Worm (Caenorhabditis elegans) whole organism, L4 larva: ENCODE data around the gene iglr-1.

ENCODE experiments used
- dmd-8 ChIP-seq: fragments of 200-800 bp; sonication (Bioruptor generic); IDR thresholded peaks from 2 replicates; pipeline ENCODE4 v1.3.6; 2022; ENCODE audit warnings: missing genetic modification characterization, missing compliant biosample characterization
- lin-38 ChIP-seq: fragments of 200-800 bp; sonication (Bioruptor generic); IDR thresholded peaks from 2 replicates; pipeline ENCODE4 v1.3.6; 2022; ENCODE audit warnings: missing genetic modification reagents, missing genetic modification characterization, missing compliant biosample characterization
- php-3 ChIP-seq: fragments of 200-800 bp; sonication (Bioruptor generic); IDR thresholded peaks from 2 replicates; pipeline ENCODE4 v1.3.6; 2022; ENCODE audit warnings: missing genetic modification reagents, missing genetic modification characterization, missing compliant biosample characterization
- unc-62 ChIP-seq, 3 experiments: fragments of 150-350 bp in 1 of 3; sonication (generic microtip); optimal IDR thresholded peaks in 2 of 3; peaks in 1 of 3; 1 replicate in 1 of 3; 2 replicates in 2 of 3; lab custom pipeline; 2014 to 2017; ENCODE audit warnings: missing biosample characterization in 3 of 3, missing genetic modification characterization in 3 of 3, missing genetic modification reagents in 3 of 3, missing genotype in 1 of 3

ce11 chrX:14938188-14938587, 53.0 kb downstream of the iglr-1 start:
- peak in 1 of 2 experiments; percentile 34 for TF ChIP-seq unc-62 (GFP tag; optimal IDR thresholded peaks at IDR 0.05 in 1 of 2; lab: Kevin White, UChicago)
- no peak for TF ChIP-seq unc-62 (tag; optimal IDR thresholded peaks at IDR 0.05; lab: Kevin White, UChicago)
- no peak for TF ChIP-seq dmd-8 (GFP tag; lab: Robert Waterston, UW)
- TF ChIP-seq lin-38: no peak
- no peak for TF ChIP-seq php-3 (GFP tag; lab: Robert Waterston, UW)
